Worm (Caenorhabditis elegans) whole organism, late embryonic: ENCODE results near the gene smu-2.

Experiments used
- K09A11.1 ChIP-seq: sonication (generic microtip); optimal IDR thresholded peaks from 2 replicates; lab custom pipeline; 2017; ENCODE audit warnings: antibody characterized with exemption, mild to moderate bottlenecking, missing genetic modification characterization, missing compliant biosample characterization; ENCODE audit not compliant: insufficient read depth
- ama-1 ChIP-seq: fragments of 150-350 bp; optimal IDR thresholded peaks from 2 replicates; lab custom pipeline; 2014
- ceh-19 ChIP-seq: fragments of 200-800 bp; sonication (Bioruptor generic); optimal IDR thresholded peaks from 2 replicates; lab custom pipeline; 2018; ENCODE audit warnings: mild to moderate bottlenecking, missing genetic modification characterization, missing compliant biosample characterization
- ceh-2 ChIP-seq: sonication (generic microtip); optimal IDR thresholded peaks from 2 replicates; lab custom pipeline; 2016; ENCODE audit warnings: missing genotype, missing genetic modification characterization, missing compliant biosample characterization
- ceh-22 ChIP-seq: sonication (generic microtip); optimal IDR thresholded peaks from 2 replicates; lab custom pipeline; 2017; ENCODE audit warnings: missing biosample characterization, missing genetic modification characterization
- ceh-24 ChIP-seq: sonication (generic microtip); optimal IDR thresholded peaks from 2 replicates; lab custom pipeline; 2016; ENCODE audit warnings: mild to moderate bottlenecking, missing genetic modification characterization, missing compliant biosample characterization
- ceh-31 ChIP-seq: sonication (generic microtip); optimal IDR thresholded peaks from 2 replicates; lab custom pipeline; 2016; ENCODE audit warnings: missing genetic modification characterization, missing compliant biosample characterization
- ceh-34 ChIP-seq: sonication (generic microtip); optimal IDR thresholded peaks from 2 replicates; lab custom pipeline; 2016; ENCODE audit warnings: mild to moderate bottlenecking, missing genetic modification characterization, missing compliant biosample characterization
- ceh-6 ChIP-seq: fragments of 200-800 bp; sonication (Bioruptor generic); optimal IDR thresholded peaks from 2 replicates; lab custom pipeline; 2018; ENCODE audit warnings: mild to moderate bottlenecking, missing genetic modification characterization, missing compliant biosample characterization
- ceh-9 ChIP-seq: sonication (generic microtip); optimal IDR thresholded peaks from 2 replicates; lab custom pipeline; 2016; ENCODE audit warnings: mild to moderate bottlenecking, missing genetic modification characterization, inconsistent platforms, missing compliant biosample characterization
- che-1 ChIP-seq: sonication (generic microtip); optimal IDR thresholded peaks from 2 replicates; lab custom pipeline; 2016; ENCODE audit warnings: mild to moderate bottlenecking, missing genetic modification characterization, missing compliant biosample characterization
- dmd-4 ChIP-seq: sonication (generic microtip); optimal IDR thresholded peaks from 2 replicates; lab custom pipeline; 2016; ENCODE audit warnings: borderline replicate concordance, missing genetic modification characterization, missing compliant biosample characterization
- dve-1 ChIP-seq: sonication (generic microtip); optimal IDR thresholded peaks from 2 replicates; lab custom pipeline; 2017; ENCODE audit warnings: antibody characterized with exemption, mild to moderate bottlenecking, missing genetic modification characterization, missing compliant biosample characterization
- elt-2 ChIP-seq: sonication (generic microtip); optimal IDR thresholded peaks from 2 replicates; lab custom pipeline; 2016; ENCODE audit warnings: missing genetic modification reagents, missing genetic modification characterization, missing compliant biosample characterization
- elt-4 ChIP-seq: sonication (generic microtip); optimal IDR thresholded peaks from 2 replicates; lab custom pipeline; 2016; ENCODE audit warnings: missing genetic modification characterization, missing compliant biosample characterization
- ets-4 ChIP-seq: sonication (generic microtip); optimal IDR thresholded peaks from 2 replicates; lab custom pipeline; 2016; ENCODE audit warnings: missing genetic modification characterization, missing compliant biosample characterization
- eyg-1 ChIP-seq: sonication (generic microtip); optimal IDR thresholded peaks from 2 replicates; lab custom pipeline; 2016; ENCODE audit warnings: missing genotype, missing genetic modification characterization, missing compliant biosample characterization
- fax-1 ChIP-seq: sonication (generic microtip); optimal IDR thresholded peaks from 2 replicates; lab custom pipeline; 2016; ENCODE audit warnings: missing genotype, missing genetic modification characterization, missing compliant biosample characterization
- fkh-10 ChIP-seq: fragments of 150-350 bp; optimal IDR thresholded peaks from 2 replicates; lab custom pipeline; 2014; ENCODE audit warnings: missing biosample characterization, missing genetic modification reagents, missing genetic modification characterization
- fkh-6 ChIP-seq: sonication (generic microtip); optimal IDR thresholded peaks from 2 replicates; lab custom pipeline; 2016; ENCODE audit warnings: missing genetic modification characterization, missing compliant biosample characterization
- hlh-13 ChIP-seq: fragments of 200-800 bp; sonication (Bioruptor generic); optimal IDR thresholded peaks from 2 replicates; lab custom pipeline; 2018; ENCODE audit warnings: mild to moderate bottlenecking, missing genetic modification characterization, missing compliant biosample characterization
- hlh-30 ChIP-seq: sonication (generic microtip); optimal IDR thresholded peaks from 2 replicates; lab custom pipeline; 2017; ENCODE audit warnings: antibody characterized with exemption, missing genetic modification characterization, missing compliant biosample characterization; ENCODE audit not compliant: insufficient read depth
- hlh-6 ChIP-seq: sonication (generic microtip); optimal IDR thresholded peaks from 2 replicates; lab custom pipeline; 2016; ENCODE audit warnings: missing genotype, missing genetic modification characterization, missing compliant biosample characterization
- hlh-8 ChIP-seq: sonication (generic microtip); optimal IDR thresholded peaks from 2 replicates; lab custom pipeline; 2016; ENCODE audit warnings: missing genotype, missing genetic modification characterization, missing compliant biosample characterization
- lim-6 ChIP-seq: sonication (generic microtip); optimal IDR thresholded peaks from 2 replicates; lab custom pipeline; 2016; ENCODE audit warnings: missing genetic modification characterization, missing compliant biosample characterization
- lin-11 ChIP-seq: fragments of 200-800 bp; sonication (Bioruptor generic); optimal IDR thresholded peaks from 2 replicates; lab custom pipeline; 2018; ENCODE audit warnings: mild to moderate bottlenecking, missing genetic modification characterization, missing compliant biosample characterization
- mec-3 ChIP-seq: sonication (generic microtip); optimal IDR thresholded peaks from 2 replicates; lab custom pipeline; 2016; ENCODE audit warnings: borderline replicate concordance, missing genetic modification characterization, missing compliant biosample characterization
- nfya-1 ChIP-seq: sonication (generic microtip); optimal IDR thresholded peaks from 2 replicates; lab custom pipeline; 2017; ENCODE audit warnings: missing genetic modification characterization, mild to moderate bottlenecking, missing compliant biosample characterization, antibody characterized with exemption, moderate library complexity
- npax-4 ChIP-seq: sonication (generic microtip); optimal IDR thresholded peaks from 2 replicates; lab custom pipeline; 2016; ENCODE audit warnings: missing genetic modification characterization, missing compliant biosample characterization
- odd-2 ChIP-seq: sonication (generic microtip); optimal IDR thresholded peaks from 2 replicates; lab custom pipeline; 2017; ENCODE audit warnings: antibody characterized with exemption, mild to moderate bottlenecking, missing genetic modification characterization, missing compliant biosample characterization
- pat-9 ChIP-seq: fragments of 200-800 bp; sonication (Bioruptor generic); optimal IDR thresholded peaks from 2 replicates; lab custom pipeline; 2018; ENCODE audit warnings: mild to moderate bottlenecking, missing genetic modification characterization, moderate library complexity, missing compliant biosample characterization
- pqm-1 ChIP-seq: sonication (generic microtip); optimal IDR thresholded peaks from 2 replicates; lab custom pipeline; 2016; ENCODE audit warnings: missing genetic modification characterization, missing compliant biosample characterization
- rnt-1 ChIP-seq: sonication (generic microtip); optimal IDR thresholded peaks from 2 replicates; lab custom pipeline; 2016; ENCODE audit warnings: missing genetic modification characterization, missing compliant biosample characterization
- sox-2 ChIP-seq: fragments of 200-800 bp; sonication (Bioruptor generic); IDR thresholded peaks from 2 replicates; pipeline ENCODE4 v1.3.6; 2022; ENCODE audit warnings: missing genetic modification reagents, missing genetic modification characterization, missing compliant biosample characterization
- tbx-2 ChIP-seq: sonication (generic microtip); optimal IDR thresholded peaks from 2 replicates; lab custom pipeline; 2016; ENCODE audit warnings: missing genetic modification characterization, missing compliant biosample characterization
- tbx-7 ChIP-seq: sonication (generic microtip); optimal IDR thresholded peaks from 2 replicates; lab custom pipeline; 2016; ENCODE audit warnings: missing genotype, missing genetic modification characterization, missing compliant biosample characterization
- ttx-3 ChIP-seq: sonication (generic microtip); optimal IDR thresholded peaks from 2 replicates; lab custom pipeline; 2016; ENCODE audit warnings: missing genetic modification reagents, missing genetic modification characterization, missing compliant biosample characterization
- unc-42 ChIP-seq: sonication (generic microtip); optimal IDR thresholded peaks from 2 replicates; lab custom pipeline; 2016; ENCODE audit warnings: missing genotype, missing genetic modification characterization, missing compliant biosample characterization
- unc-86 ChIP-seq: sonication (generic microtip); optimal IDR thresholded peaks from 2 replicates; lab custom pipeline; 2016; ENCODE audit warnings: missing genetic modification characterization, missing compliant biosample characterization
- zip-5 ChIP-seq: sonication (generic microtip); optimal IDR thresholded peaks from 2 replicates; lab custom pipeline; 2016; ENCODE audit warnings: missing genetic modification characterization, missing compliant biosample characterization

smu-2 gene

DNA sequence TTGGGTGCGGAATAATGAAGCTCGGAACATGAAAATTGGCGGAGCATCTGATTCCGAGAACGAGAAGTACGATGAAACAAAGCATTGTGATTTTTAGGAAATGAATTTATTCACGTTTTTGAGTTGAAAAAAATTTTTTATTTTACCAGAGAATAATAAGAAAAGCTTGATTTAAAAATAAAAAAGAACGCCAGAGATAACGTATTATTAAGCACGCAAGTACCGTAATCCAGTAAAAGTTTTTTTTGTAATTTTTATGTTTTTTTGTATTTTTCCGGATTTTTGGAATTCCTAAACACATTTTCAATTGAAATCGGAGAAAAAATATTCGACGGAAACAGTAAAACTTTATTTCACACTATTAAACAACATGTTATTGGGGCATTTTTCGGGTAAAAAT is 39.1 kb upstream of the smu-2 start, which contains the start of gene C16C8.22:
C16C8.22 (minus strand) TSS at position 101 of the 400 bp plus-strand sequence.
- no peak for TF ChIP-seq ceh-34 (tag; lab: Kevin White, UChicago)
- TF ChIP-seq ceh-22 (tag; lab: Kevin White, UChicago), result no peak
- TF ChIP-seq ceh-24 (tag; lab: Kevin White, UChicago), result no peak
- no peak for TF ChIP-seq dve-1 (tag; lab: Kevin White, UChicago)
- no peak for TF ChIP-seq ceh-9 (tag; lab: Kevin White, UChicago)
- TF ChIP-seq hlh-13 (GFP tag; lab: Kevin White, UChicago), result no peak
- TF ChIP-seq hlh-30 (tag; lab: Kevin White, UChicago), result no peak
- TF ChIP-seq ama-1 (lab: Kevin White, UChicago), result no peak
- TF ChIP-seq ceh-31 (tag; lab: Kevin White, UChicago), result no peak
- no peak for TF ChIP-seq fkh-6 (tag; lab: Kevin White, UChicago)
- no peak for TF ChIP-seq rnt-1 (tag; lab: Kevin White, UChicago)
- TF ChIP-seq sox-2 (GFP tag; lab: Robert Waterston, UW), result no peak
- no peak for TF ChIP-seq lin-11 (tag; lab: Kevin White, UChicago)
- no peak for TF ChIP-seq pqm-1 (tag; lab: Kevin White, UChicago)
- TF ChIP-seq ets-4 (tag; lab: Kevin White, UChicago), result no peak
- no peak for TF ChIP-seq fax-1 (tag; lab: Kevin White, UChicago)
- TF ChIP-seq eyg-1 (tag; lab: Kevin White, UChicago), result no peak

DNA sequence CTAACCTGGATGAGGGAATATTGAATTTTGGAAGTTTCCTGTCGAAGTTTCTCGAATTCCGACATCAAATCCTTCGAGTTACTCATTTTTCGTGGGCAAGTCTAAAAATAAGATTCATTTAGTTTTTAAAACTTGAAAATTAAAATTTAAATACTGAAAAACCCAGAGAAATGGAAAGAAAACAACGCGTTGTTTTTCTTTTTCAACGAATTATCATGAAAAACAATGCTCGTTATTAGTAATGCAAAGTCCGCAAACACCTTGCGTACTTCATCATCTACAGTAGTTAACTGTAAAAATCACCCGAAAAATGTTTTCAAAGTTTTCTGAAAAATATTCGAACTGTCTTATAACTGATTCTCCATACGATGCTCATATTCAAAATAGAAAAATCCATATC is 37.9 kb upstream of the smu-2 start, which contains the start of gene C16C8.4:
C16C8.4 (minus strand) TSS at position 101 of the 400 bp plus-strand sequence.
- TF ChIP-seq dve-1 (tag; lab: Kevin White, UChicago), result no peak
- TF ChIP-seq hlh-30 (tag; lab: Kevin White, UChicago), result no peak
- no peak for TF ChIP-seq unc-86 (tag; lab: Kevin White, UChicago)
- TF ChIP-seq sox-2 (GFP tag; lab: Robert Waterston, UW), result no peak
- TF ChIP-seq ttx-3, result no peak
- no peak for TF ChIP-seq elt-4
- TF ChIP-seq fax-1 (tag; lab: Kevin White, UChicago), result no peak
- no peak for TF ChIP-seq ceh-34 (tag; lab: Kevin White, UChicago)
- TF ChIP-seq pat-9, result no peak
- no peak for TF ChIP-seq dmd-4 (tag; lab: Kevin White, UChicago)
- no peak for TF ChIP-seq ets-4 (tag; lab: Kevin White, UChicago)
- no peak for TF ChIP-seq nfya-1
- TF ChIP-seq, all 69 proteins: peak for 0

DNA sequence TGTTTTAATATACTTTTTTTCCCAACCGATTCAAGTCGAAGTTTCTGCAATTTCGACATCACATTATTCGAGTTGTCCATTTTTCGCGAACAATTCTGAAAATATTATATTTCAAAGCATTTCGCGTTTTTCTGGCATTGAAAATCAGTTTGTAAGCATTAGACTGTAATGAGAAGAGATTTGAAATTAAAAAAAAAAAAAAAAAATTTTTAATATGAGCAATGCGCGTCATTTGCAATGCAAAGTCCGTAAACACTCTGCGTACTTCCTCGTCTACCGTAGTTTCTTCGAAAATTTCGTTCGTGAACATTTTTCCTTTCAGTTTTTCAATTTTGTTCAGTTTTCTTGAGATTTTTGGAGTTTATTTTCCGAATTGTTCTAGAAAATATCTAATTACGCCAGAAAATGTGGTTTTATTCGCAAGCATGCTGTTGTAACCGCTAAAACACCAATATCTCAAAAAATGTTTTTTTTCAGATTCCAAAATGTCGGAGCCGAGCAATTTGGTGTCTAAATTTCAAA is 36.9 kb upstream of the smu-2 start, which contains the start of the genes C16C8.5 and C16C8.16:
C16C8.5 (minus strand) TSS at position 101 of the 522 bp plus-strand sequence.
C16C8.16 (plus strand) TSS at position 472 of the 522 bp plus-strand sequence.
- TF ChIP-seq ttx-3 (no peak), dve-1 (tag; lab: Kevin White, UChicago) (no peak), mec-3 (tag; lab: Kevin White, UChicago) (no peak), zip-5 (no peak), ceh-6 (no peak), lim-6 (no peak), eyg-1 (tag; lab: Kevin White, UChicago) (no peak), ceh-2 (tag; lab: Kevin White, UChicago) (no peak), sox-2 (GFP tag; lab: Robert Waterston, UW) (no peak), unc-86 (tag; lab: Kevin White, UChicago) (no peak), hlh-8 (tag; lab: Kevin White, UChicago) (no peak)

DNA sequence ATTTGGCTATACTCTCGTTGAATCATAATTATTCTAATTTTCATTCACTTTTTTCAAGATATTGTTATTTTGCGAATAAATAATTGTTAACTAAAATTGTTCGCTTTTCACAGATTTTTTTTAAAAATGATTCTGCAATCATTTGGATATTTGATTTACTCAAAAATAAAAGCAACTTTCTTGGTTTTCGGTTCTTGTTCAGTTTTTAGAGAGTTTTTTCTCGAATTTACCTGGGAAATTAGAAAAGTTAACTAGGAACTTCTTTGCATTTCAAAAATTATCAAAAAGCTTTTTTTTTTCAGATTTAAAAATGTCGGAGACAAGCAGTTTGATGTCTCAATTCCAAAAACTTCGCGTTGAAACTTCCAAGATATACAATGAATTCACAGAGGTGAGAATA is 35.6 kb upstream of the smu-2 start, which contains the start of the genes C16C8.20 and gldi-6:
C16C8.20 (plus strand) TSS at position 301 of the 400 bp plus-strand sequence.
gldi-6 (plus strand) TSS at position 301 of the 400 bp plus-strand sequence.
- TF ChIP-seq tbx-7 (no peak), npax-4 (tag; lab: Kevin White, UChicago) (no peak), hlh-6 (no peak), lim-6 (no peak), fkh-10 (GFP tag; lab: Kevin White, UChicago) (no peak), ama-1 (lab: Kevin White, UChicago) (no peak), elt-4 (no peak), ceh-24 (tag; lab: Kevin White, UChicago) (no peak), unc-42 (no peak), eyg-1 (tag; lab: Kevin White, UChicago) (no peak), ceh-19 (GFP tag; lab: Kevin White, UChicago) (no peak), che-1 (no peak), elt-2 (tag; lab: Kevin White, UChicago) (no peak), tbx-2 (no peak), K09A11.1 (tag; lab: Kevin White, UChicago) (no peak), odd-2 (tag; lab: Kevin White, UChicago) (no peak)
